Worm (Caenorhabditis elegans) whole organism, L3 larva: Measurements from ENCODE around the gene T24E12.3.

Source experiments
- ZK546.5 ChIP-seq: sonication (generic microtip); optimal IDR thresholded peaks from 2 replicates; lab custom pipeline; 2017; ENCODE audit warnings: missing biosample characterization, missing genetic modification characterization
- daf-12 ChIP-seq: fragments of 150-350 bp; optimal IDR thresholded peaks from 2 replicates; lab custom pipeline; 2014; ENCODE audit warnings: missing biosample characterization, missing genetic modification reagents, missing genetic modification characterization
- egl-27 ChIP-seq: sonication (generic microtip); optimal IDR thresholded peaks from 4 replicates; lab custom pipeline; 2017; ENCODE audit warnings: missing biosample characterization, missing genetic modification reagents, missing genetic modification characterization
- egl-5 ChIP-seq: fragments of 150-350 bp; optimal IDR thresholded peaks from 2 replicates; lab custom pipeline; 2017; ENCODE audit warnings: missing biosample characterization, missing genetic modification reagents, missing genetic modification characterization, inconsistent platforms
- elt-1 ChIP-seq: fragments of 150-350 bp; optimal IDR thresholded peaks from 2 replicates; lab custom pipeline; 2014; ENCODE audit warnings: missing biosample characterization, missing genetic modification characterization
- elt-2 ChIP-seq: sonication (generic microtip); optimal IDR thresholded peaks from 2 replicates; lab custom pipeline; 2016; ENCODE audit warnings: missing genetic modification reagents, mild to moderate bottlenecking, missing genetic modification characterization, missing compliant biosample characterization
- elt-3 ChIP-seq, 3 experiments: fragments of 150-350 bp in 1 of 3; sonication (generic microtip) in 2 of 3; optimal IDR thresholded peaks; 2 replicates in 2 of 3; 4 replicates in 1 of 3; lab custom pipeline; 2014 to 2017; ENCODE audit warnings: missing biosample characterization in 3 of 3, missing genetic modification characterization in 3 of 3
- mml-1 ChIP-seq: fragments of 150-350 bp; sonication (generic microtip); optimal IDR thresholded peaks from 3 replicates; lab custom pipeline; 2014; ENCODE audit warnings: missing biosample characterization, missing genetic modification characterization
- nfya-1 ChIP-seq: sonication (generic microtip); optimal IDR thresholded peaks from 2 replicates; lab custom pipeline; 2017; ENCODE audit warnings: missing genetic modification characterization, mild to moderate bottlenecking, missing compliant biosample characterization, antibody characterized with exemption, moderate library complexity; ENCODE audit not compliant: insufficient read depth
- nhr-12 ChIP-seq: fragments of 150-350 bp; optimal IDR thresholded peaks from 2 replicates; lab custom pipeline; 2014; ENCODE audit warnings: missing biosample characterization, missing genetic modification characterization
- sea-2 ChIP-seq: fragments of 150-350 bp; sonication (generic microtip); optimal IDR thresholded peaks from 4 replicates; lab custom pipeline; 2014; ENCODE audit warnings: missing biosample characterization, missing genetic modification reagents, missing genetic modification characterization
- skn-1 ChIP-seq: fragments of 150-350 bp; optimal IDR thresholded peaks from 2 replicates; lab custom pipeline; 2014; ENCODE audit warnings: missing biosample characterization, missing genetic modification characterization
- zag-1 ChIP-seq: fragments of 150-350 bp; optimal IDR thresholded peaks from 2 replicates; lab custom pipeline; 2014; ENCODE audit warnings: missing biosample characterization, missing genetic modification characterization

- TF ChIP-seq daf-12 (no peak), ZK546.5 (tag; lab: Kevin White, UChicago) (no peak), elt-1 (no peak), nhr-12 (no peak), zag-1 (tag; lab: Kevin White, UChicago) (no peak), skn-1 (tag; lab: Kevin White, UChicago) (no peak), elt-2 (tag; lab: Kevin White, UChicago) (no peak), elt-3 (tag; optimal IDR thresholded peaks at IDR 0.05; lab: Kevin White, UChicago) (no peak), egl-5 (tag; lab: Kevin White, UChicago) (no peak), nfya-1 (tag; lab: Kevin White, UChicago) (no peak), mml-1 (tag; lab: Kevin White, UChicago) (no peak), sea-2 (GFP tag; lab: Kevin White, UChicago) (no peak), egl-27 (tag; lab: Kevin White, UChicago) (no peak)
Measured at ce11 chrII:3727996-3728395, 47.8 kb upstream of the T24E12.3 start, which contains the start of gene C46E10.8.
